Worm (Caenorhabditis elegans) whole organism, L3 larva: ENCODE measurements around the gene srbc-32.

Source experiments
- R02D3.7 ChIP-seq: fragments of 150-350 bp; optimal IDR thresholded peaks from 2 replicates; lab custom pipeline; 2014; ENCODE audit warnings: missing biosample characterization, missing genetic modification characterization
- ZK546.5 ChIP-seq: sonication (generic microtip); optimal IDR thresholded peaks from 2 replicates; lab custom pipeline; 2017; ENCODE audit warnings: missing biosample characterization, missing genetic modification characterization
- aly-2 ChIP-seq: fragments of 150-350 bp; optimal IDR thresholded peaks from 2 replicates; lab custom pipeline; 2014; ENCODE audit warnings: missing biosample characterization, missing genetic modification characterization
- ama-1 ChIP-seq: fragments of 150-350 bp; optimal IDR thresholded peaks from 2 replicates; lab custom pipeline; 2018
- ceh-28 ChIP-seq: fragments of 150-350 bp; optimal IDR thresholded peaks from 2 replicates; lab custom pipeline; 2014; ENCODE audit warnings: missing biosample characterization, missing genetic modification reagents, missing genetic modification characterization
- ceh-82 ChIP-seq: fragments of 150-350 bp; optimal IDR thresholded peaks from 2 replicates; lab custom pipeline; 2014; ENCODE audit warnings: missing biosample characterization, missing genetic modification characterization
- elt-1 ChIP-seq: fragments of 150-350 bp; optimal IDR thresholded peaks from 2 replicates; lab custom pipeline; 2014; ENCODE audit warnings: missing biosample characterization, missing genetic modification characterization
- elt-3 ChIP-seq, 3 experiments: fragments of 150-350 bp in 1 of 3; sonication (generic microtip) in 2 of 3; optimal IDR thresholded peaks; 2 replicates in 2 of 3; 4 replicates in 1 of 3; lab custom pipeline; 2014 to 2017; ENCODE audit warnings: missing biosample characterization in 3 of 3, missing genetic modification characterization in 3 of 3
- fkh-10 ChIP-seq: sonication (generic microtip); optimal IDR thresholded peaks from 2 replicates; lab custom pipeline; 2017; ENCODE audit warnings: missing biosample characterization, missing genetic modification reagents, missing genetic modification characterization
- fkh-2 ChIP-seq: fragments of 150-350 bp; optimal IDR thresholded peaks from 2 replicates; lab custom pipeline; 2014; ENCODE audit warnings: missing biosample characterization, missing genetic modification reagents, missing genetic modification characterization
- hmg-11 ChIP-seq: sonication (generic microtip); optimal IDR thresholded peaks from 2 replicates; lab custom pipeline; 2016; ENCODE audit warnings: missing genetic modification characterization, missing compliant biosample characterization
- jun-1 ChIP-seq: fragments of 150-350 bp; optimal IDR thresholded peaks from 2 replicates; lab custom pipeline; 2014; ENCODE audit warnings: missing biosample characterization, missing genetic modification reagents, missing genetic modification characterization
- lin-39 ChIP-seq: fragments of 150-350 bp; optimal IDR thresholded peaks from 2 replicates; lab custom pipeline; 2018; ENCODE audit warnings: missing biosample characterization, missing genetic modification reagents, missing genetic modification characterization
- lsy-12 ChIP-seq: sonication (generic microtip); optimal IDR thresholded peaks from 2 replicates; lab custom pipeline; 2016; ENCODE audit warnings: mild to moderate bottlenecking, missing genetic modification characterization, missing compliant biosample characterization
- mdl-1 ChIP-seq: fragments of 150-350 bp; optimal IDR thresholded peaks from 2 replicates; lab custom pipeline; 2014; ENCODE audit warnings: missing biosample characterization, missing genetic modification characterization
- mml-1 ChIP-seq: fragments of 150-350 bp; sonication (generic microtip); optimal IDR thresholded peaks from 3 replicates; lab custom pipeline; 2014; ENCODE audit warnings: missing biosample characterization, missing genetic modification characterization
- nfya-1 ChIP-seq: sonication (generic microtip); optimal IDR thresholded peaks from 2 replicates; lab custom pipeline; 2017; ENCODE audit warnings: missing genetic modification characterization, mild to moderate bottlenecking, missing compliant biosample characterization, antibody characterized with exemption, moderate library complexity; ENCODE audit not compliant: insufficient read depth
- nhr-12 ChIP-seq: fragments of 150-350 bp; optimal IDR thresholded peaks from 2 replicates; lab custom pipeline; 2014; ENCODE audit warnings: missing biosample characterization, missing genetic modification characterization
- nhr-237 ChIP-seq: fragments of 150-350 bp; optimal IDR thresholded peaks from 2 replicates; lab custom pipeline; 2014; ENCODE audit warnings: missing biosample characterization, missing genetic modification characterization
- nhr-25 ChIP-seq: sonication (generic microtip); optimal IDR thresholded peaks from 2 replicates; lab custom pipeline; 2017; ENCODE audit warnings: missing biosample characterization, missing genetic modification characterization
- nhr-28 ChIP-seq: fragments of 150-350 bp; optimal IDR thresholded peaks from 2 replicates; lab custom pipeline; 2014; ENCODE audit warnings: missing biosample characterization, missing genetic modification characterization
- nhr-43 ChIP-seq: sonication (generic microtip); optimal IDR thresholded peaks from 2 replicates; lab custom pipeline; 2016; ENCODE audit warnings: mild to moderate bottlenecking, missing genetic modification characterization, missing compliant biosample characterization; ENCODE audit not compliant: poor library complexity, severe bottlenecking
- nhr-76 ChIP-seq: fragments of 150-350 bp; sonication (generic microtip); optimal IDR thresholded peaks from 5 replicates; lab custom pipeline; 2014; ENCODE audit warnings: missing biosample characterization, missing genetic modification characterization
- pha-4 ChIP-seq: fragments of 150-350 bp; optimal IDR thresholded peaks from 2 replicates; lab custom pipeline; 2014; ENCODE audit warnings: missing biosample characterization, missing genetic modification reagents, missing genetic modification characterization
- pqm-1 ChIP-seq: fragments of 150-350 bp; optimal IDR thresholded peaks from 2 replicates; lab custom pipeline; 2017; ENCODE audit warnings: missing biosample characterization, missing genetic modification characterization, inconsistent platforms
- skn-1 ChIP-seq: fragments of 150-350 bp; optimal IDR thresholded peaks from 2 replicates; lab custom pipeline; 2014; ENCODE audit warnings: missing biosample characterization, missing genetic modification characterization
- snpc-4 ChIP-seq: fragments of 150-350 bp; optimal IDR thresholded peaks from 2 replicates; lab custom pipeline; 2014; ENCODE audit warnings: missing biosample characterization, missing genetic modification characterization
- unc-39 ChIP-seq: sonication (generic microtip); optimal IDR thresholded peaks from 4 replicates; lab custom pipeline; 2017; ENCODE audit warnings: missing biosample characterization, missing genetic modification characterization
- ztf-11 ChIP-seq: fragments of 150-350 bp; optimal IDR thresholded peaks from 2 replicates; lab custom pipeline; 2014; ENCODE audit warnings: missing biosample characterization, missing genetic modification characterization

srbc-32 gene

DNA sequence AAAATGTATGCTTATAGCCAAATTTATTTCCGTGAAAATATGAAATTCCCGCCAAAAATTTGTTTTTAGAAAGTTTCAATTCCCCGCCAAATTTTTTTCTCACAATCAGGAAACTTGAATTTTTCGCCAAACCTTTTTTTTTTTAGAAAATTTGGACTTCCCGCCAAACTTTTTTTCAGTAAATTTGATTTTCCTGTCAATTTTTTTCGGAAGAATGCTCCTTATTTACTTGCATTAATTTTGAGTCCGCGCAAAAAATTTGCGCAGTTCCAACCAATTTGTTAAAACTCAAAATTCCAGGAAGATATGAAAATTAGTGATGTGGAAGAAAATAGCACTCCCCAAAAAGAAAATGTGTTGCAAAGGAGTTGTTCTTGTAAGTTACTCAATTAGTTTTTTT lies 26.8 kb downstream of the srbc-32 start, which contains the start of gene slc-28.2:
Gene slc-28.2, plus strand, starts transcription at position 301 of the 400 bp plus-strand sequence.
- TF ChIP-seq pha-4 (tag; lab: Kevin White, UChicago) (no peak), mml-1 (tag; lab: Kevin White, UChicago) (no peak), fkh-10 (GFP tag; lab: Kevin White, UChicago) (no peak), nhr-76 (tag; lab: Kevin White, UChicago) (no peak), elt-1 (tag; lab: Kevin White, UChicago) (no peak), R02D3.7 (tag; lab: Kevin White, UChicago) (no peak), nhr-25 (tag; lab: Kevin White, UChicago) (no peak)

DNA sequence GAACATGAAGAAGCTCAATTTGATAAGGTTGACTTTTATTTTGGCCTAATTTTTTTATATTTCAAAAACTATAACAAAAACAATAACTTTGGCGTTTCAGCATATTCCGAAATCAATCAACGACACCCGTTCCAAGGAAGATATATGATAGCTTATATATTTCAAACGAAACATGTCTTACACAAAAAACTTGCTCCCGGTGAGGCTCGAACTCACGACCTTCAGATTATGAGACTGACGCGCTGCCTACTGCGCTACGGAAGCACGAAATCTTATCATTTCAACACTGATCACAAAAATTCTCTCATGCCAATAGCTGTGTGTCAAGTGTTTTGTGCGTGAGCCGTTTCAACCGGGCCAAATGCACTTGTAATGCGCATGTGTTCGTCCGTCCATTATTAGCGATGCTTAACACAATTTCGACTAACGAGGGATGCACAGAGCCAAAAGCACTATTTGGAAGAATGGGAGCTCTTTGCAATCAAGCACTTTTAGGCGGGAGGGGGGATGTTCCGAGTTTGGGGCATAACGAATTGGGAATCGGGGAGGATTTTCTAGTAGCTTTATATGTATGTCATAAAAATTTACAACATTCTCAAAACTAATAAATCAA lies 31.5 kb downstream of the srbc-32 start:
- no peak for TF ChIP-seq jun-1
- no peak for TF ChIP-seq nhr-76 (tag; lab: Kevin White, UChicago)
- no peak for TF ChIP-seq elt-1 (tag; lab: Kevin White, UChicago)
- no peak for TF ChIP-seq mdl-1 (tag; lab: Kevin White, UChicago)
- no peak for TF ChIP-seq ceh-82 (tag; lab: Kevin White, UChicago)
- no peak for TF ChIP-seq snpc-4
- TF ChIP-seq nhr-28 (tag; lab: Kevin White, UChicago) = no peak
- no peak for TF ChIP-seq unc-39 (tag; lab: Kevin White, UChicago)
- no peak for TF ChIP-seq nhr-43 (tag; lab: Kevin White, UChicago)
- no peak for TF ChIP-seq nhr-25 (tag; lab: Kevin White, UChicago)
- no peak for TF ChIP-seq ama-1 (lab: Kevin White, UChicago)
- no peak for TF ChIP-seq elt-3 (tag; optimal IDR thresholded peaks at IDR 0.05; lab: Kevin White, UChicago)

DNA sequence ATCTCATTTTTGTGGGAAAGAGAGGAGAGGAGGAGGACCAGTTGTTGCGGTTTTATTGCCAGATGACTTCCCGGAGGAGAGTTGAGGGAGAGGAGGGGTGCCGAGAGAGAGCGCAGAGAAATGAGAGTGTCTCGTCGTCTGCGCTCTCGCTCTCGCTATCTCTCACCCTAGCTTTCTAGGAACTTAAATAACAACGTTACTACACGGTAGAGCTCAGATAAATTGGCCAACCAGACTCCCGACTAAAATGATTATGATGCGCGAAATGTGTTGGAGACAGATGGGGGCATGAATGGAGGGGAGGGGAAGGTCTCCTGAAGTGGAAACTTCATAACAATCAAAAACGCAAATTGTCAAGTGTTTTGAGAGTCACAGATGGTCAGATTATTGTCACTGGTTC lies 32.1 kb downstream of the srbc-32 start:
- TF ChIP-seq nhr-12 (tag; lab: Kevin White, UChicago) (no peak), lin-39 (tag; lab: Kevin White, UChicago) (peak; percentile 22)

DNA sequence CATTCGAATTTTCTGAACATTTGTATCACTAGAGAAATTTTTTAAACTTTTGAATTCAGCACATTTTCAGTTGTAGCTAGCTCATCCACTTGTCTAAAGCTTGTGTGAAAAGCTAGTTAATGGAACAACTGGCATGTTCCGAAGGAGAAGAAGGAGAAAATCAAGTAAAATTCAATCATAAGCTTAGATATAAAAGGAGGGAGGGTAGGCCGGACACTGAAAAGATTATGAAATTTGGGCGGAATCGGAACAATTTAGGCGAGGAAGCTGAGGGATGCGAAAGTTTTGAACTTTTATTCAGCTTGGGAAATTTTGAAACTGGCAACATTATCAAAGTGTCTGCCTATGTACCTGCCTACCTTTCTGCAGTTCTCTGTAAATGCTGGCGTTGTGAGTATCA lies 34.3 kb downstream of the srbc-32 start:
- TF ChIP-seq fkh-10 (GFP tag; lab: Kevin White, UChicago) (peak; percentile 70), nhr-237 (tag; lab: Kevin White, UChicago) (no peak)

DNA sequence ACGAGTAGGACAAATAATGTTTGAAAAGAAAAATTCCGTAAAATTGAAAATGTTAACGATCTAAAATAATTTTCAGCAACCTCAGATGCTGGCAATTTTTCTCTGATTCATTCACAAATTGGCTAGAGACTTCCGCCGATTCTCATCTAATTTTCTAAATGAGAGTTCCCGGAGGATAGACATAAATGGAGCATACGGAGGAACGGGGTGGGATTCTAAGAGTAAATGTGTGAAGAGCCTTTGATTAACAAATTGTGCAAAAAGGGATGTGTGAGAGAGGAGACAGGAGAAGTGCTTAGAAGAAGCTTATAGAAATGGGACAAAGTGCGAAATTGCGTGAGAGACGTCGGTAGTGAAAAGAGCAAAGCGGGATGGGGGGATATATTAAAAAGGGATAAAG lies 35.1 kb downstream of the srbc-32 start:
- no peak for TF ChIP-seq mdl-1 (tag; lab: Kevin White, UChicago)
- TF ChIP-seq ceh-82 (tag; lab: Kevin White, UChicago) = no peak
- TF ChIP-seq nhr-25 (tag; lab: Kevin White, UChicago) = no peak
- no peak for TF ChIP-seq ama-1 (lab: Kevin White, UChicago)
- no peak for TF ChIP-seq skn-1 (tag; lab: Kevin White, UChicago)
- no peak for TF ChIP-seq nfya-1 (tag; lab: Kevin White, UChicago)
- no peak for TF ChIP-seq nhr-43 (tag; lab: Kevin White, UChicago)
- TF ChIP-seq elt-3 (tag; optimal IDR thresholded peaks at IDR 0.05; lab: Kevin White, UChicago) = no peak
- no peak for TF ChIP-seq jun-1
- no peak for TF ChIP-seq aly-2 (tag; lab: Kevin White, UChicago)
- no peak for TF ChIP-seq ceh-28 (tag; lab: Kevin White, UChicago)
- no peak for TF ChIP-seq pqm-1 (tag; lab: Kevin White, UChicago)
- no peak for TF ChIP-seq lsy-12 (tag; lab: Kevin White, UChicago)
- no peak for TF ChIP-seq lin-39 (tag; lab: Kevin White, UChicago)
- no peak for TF ChIP-seq fkh-2 (tag; lab: Kevin White, UChicago)

DNA sequence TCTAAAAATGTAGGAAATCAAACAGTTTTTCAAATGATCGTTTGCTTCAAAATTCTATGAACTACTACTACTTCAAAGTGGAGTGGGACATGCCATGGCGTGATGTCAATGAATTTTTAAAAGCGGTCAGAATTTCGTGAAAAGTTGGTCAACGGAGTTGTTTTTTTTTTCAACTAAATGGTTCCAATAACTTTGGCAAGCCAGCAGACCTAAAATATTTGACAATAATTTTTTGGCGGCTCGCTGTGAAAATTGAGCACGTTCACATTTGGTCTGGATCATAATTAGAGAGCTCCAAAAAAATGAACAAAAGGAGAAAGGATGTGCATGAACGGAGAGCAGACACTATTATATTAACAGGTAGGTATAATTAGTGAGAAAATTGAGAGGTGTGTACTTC lies 36.4 kb downstream of the srbc-32 start:
- no peak for TF ChIP-seq fkh-10 (GFP tag; lab: Kevin White, UChicago)
- no peak for TF ChIP-seq aly-2 (tag; lab: Kevin White, UChicago)
- TF ChIP-seq ZK546.5 = no peak
- TF ChIP-seq ztf-11 (tag; lab: Kevin White, UChicago) = no peak
- no peak for TF ChIP-seq nhr-76 (tag; lab: Kevin White, UChicago)
- TF ChIP-seq jun-1 = no peak
- TF ChIP-seq nfya-1 (tag; lab: Kevin White, UChicago) = no peak
- no peak for TF ChIP-seq elt-1 (tag; lab: Kevin White, UChicago)
- no peak for TF ChIP-seq unc-39 (tag; lab: Kevin White, UChicago)
- no peak for TF ChIP-seq hmg-11
